Worm (Caenorhabditis elegans) whole organism, midembryonic: Measurements from ENCODE around the gene nspb-10.

ENCODE experiments used
- med-1 ChIP-seq: sonication (generic microtip); optimal IDR thresholded peaks from 2 replicates; lab custom pipeline; 2017; ENCODE audit warnings: missing genetic modification characterization, mild to moderate bottlenecking, missing compliant biosample characterization, antibody characterized with exemption, missing genetic modification reagents; ENCODE audit not compliant: insufficient read depth
- ref-1 ChIP-seq: fragments of 200-800 bp; sonication (Bioruptor generic); conservative IDR thresholded peaks from 2 replicates; pipeline ENCODE4 v1.3.6; 2022; ENCODE audit warnings: missing genetic modification reagents, missing genetic modification characterization, missing compliant biosample characterization

DNA sequence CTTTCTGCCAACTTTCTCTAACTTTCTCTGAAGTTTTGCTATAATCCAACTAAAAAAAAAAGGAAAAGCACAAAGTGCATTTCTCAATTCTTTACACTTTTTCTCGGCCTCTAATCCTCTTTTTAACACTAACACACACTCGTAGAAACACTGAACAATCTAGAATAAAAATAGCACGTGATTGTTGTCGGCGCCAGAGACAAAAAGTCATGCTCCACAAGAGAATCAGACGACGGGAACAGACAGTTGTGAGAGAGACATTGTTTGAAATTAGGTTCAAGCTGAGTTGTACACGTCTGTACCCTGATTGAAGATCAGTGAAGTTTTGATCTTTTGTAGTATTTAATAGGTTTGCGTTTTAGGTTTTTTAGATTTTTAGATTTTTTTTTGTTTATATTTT is 10.3 kb upstream of the nspb-10 start:
- no peak for TF ChIP-seq med-1
- no peak for TF ChIP-seq ref-1 (GFP tag; lab: Robert Waterston, UW)
